Fruit fly (Drosophila melanogaster) whole organism: ENCODE measurements around the gene slgA.

Experiments
- CG8478 ChIP-seq: fragments of >200 bp; optimal IDR thresholded peaks from 2 replicates; lab custom pipeline; 2018; ENCODE audit warnings: inconsistent platforms
- Dll ChIP-seq: fragments of >200 bp; optimal IDR thresholded peaks from 2 replicates; lab custom pipeline; 2017
- EcR ChIP-seq, 2 experiments: fragments of >200 bp; optimal IDR thresholded peaks; 2 replicates each; lab custom pipeline; 2017; ENCODE audit warnings: missing biosample characterization in 2 of 2, missing genetic modification characterization in 2 of 2, missing genetic modification reagents in 2 of 2
- psq ChIP-seq: fragments of >200 bp; optimal IDR thresholded peaks from 2 replicates; lab custom pipeline; 2017

- TF ChIP-seq psq (lab: Kevin White, UChicago) (no peak), Dll (no peak), CG8478 (no peak), EcR (GFP tag; optimal IDR thresholded peaks at IDR 0.05; lab: Kevin White, UChicago) (no peak)
These were observed 39.2 kb upstream of the slgA start for dm6 chrX:21334522-21335104.
